Worm (Caenorhabditis elegans): ENCODE measurements around the gene ZK105.8.

DNA sequence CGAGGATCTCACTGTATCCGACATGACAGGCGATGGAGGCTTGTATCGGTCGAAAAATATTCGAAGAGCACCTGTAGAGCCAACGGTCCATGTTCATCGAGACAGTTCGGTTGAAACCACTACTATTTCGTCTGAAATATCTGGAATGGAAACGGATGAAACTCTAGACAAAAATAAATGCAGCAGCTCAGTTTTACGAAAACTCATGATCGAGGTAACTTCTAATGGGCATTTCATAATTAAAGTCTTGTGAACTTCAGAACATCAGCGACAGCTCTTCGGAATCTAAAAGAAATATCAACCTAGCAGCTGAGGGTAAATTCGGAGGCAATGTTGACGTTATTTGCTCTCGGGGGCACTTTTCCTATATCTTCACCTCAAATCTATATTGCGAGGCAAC, 50.9 kb downstream of the ZK105.8 start:
- TF ChIP-seq nhr-12 (tag; optimal IDR thresholded peaks at IDR 0.05) (no peak), elt-3 (tag; optimal IDR thresholded peaks at IDR 0.05) (no peak)

Data from whole organism, mixed stage, embryonic.